Fruit fly (Drosophila melanogaster): ENCODE results near the gene CG8087.

DNA sequence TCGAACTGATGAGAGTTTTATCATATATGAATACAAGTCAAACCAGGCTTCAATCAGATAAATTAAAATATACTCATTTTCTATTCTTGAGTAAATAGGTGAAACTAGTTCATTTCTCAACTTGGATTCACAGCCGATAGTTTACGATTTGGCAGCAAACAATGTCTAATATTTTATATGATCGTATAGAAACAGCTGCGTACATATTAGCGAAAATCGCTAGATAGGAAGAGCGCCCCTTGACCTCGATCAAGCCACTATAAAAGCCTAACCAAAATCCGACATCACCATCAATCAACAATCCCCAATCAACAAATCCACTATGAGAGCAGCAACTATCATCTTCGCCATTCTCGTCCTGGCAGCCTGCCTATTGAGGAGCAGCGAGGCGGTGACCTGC lies 2.6 kb downstream of the CG8087 start, which contains the start of gene CG14851:
- TF ChIP-seq Clk (GFP tag; optimal IDR thresholded peaks at IDR 0.05) (no peak), bab1 (GFP tag; optimal IDR thresholded peaks at IDR 0.05) (no peak), kay (GFP tag; ENCODE audit: borderline replicate concordance) (no peak), pad (GFP tag; optimal IDR thresholded peaks at IDR 0.05) (no peak), Mnt (GFP tag; optimal IDR thresholded peaks at IDR 0.05) (no peak), cic (GFP tag; optimal IDR thresholded peaks at IDR 0.05) (no peak), Hr96 (GFP tag; optimal IDR thresholded peaks at IDR 0.05) (no peak), ovo (GFP tag; optimal IDR thresholded peaks at IDR 0.05) (no peak), CG33017 (tag; optimal IDR thresholded peaks at IDR 0.05) (no peak), tj (GFP tag; optimal IDR thresholded peaks at IDR 0.05) (no peak), CG14711 (tag; optimal IDR thresholded peaks at IDR 0.05) (no peak)
